Fruit fly (Drosophila melanogaster) whole organism, prepupa: ENCODE data around the gene CG17834.

Source experiments
- Blimp-1 ChIP-seq: fragments of 200-800 bp; sonication (Bioruptor generic); optimal IDR thresholded peaks from 3 replicates; lab custom pipeline; 2017; ENCODE audit warnings: missing biosample characterization, missing genetic modification characterization, mild to moderate bottlenecking, moderate library complexity, missing genetic modification reagents
- CG34406 ChIP-seq: fragments of 200-800 bp; sonication (Bioruptor generic); optimal IDR thresholded peaks from 3 replicates; lab custom pipeline; 2016; ENCODE audit warnings: missing biosample characterization, missing genetic modification characterization
- CG6276 ChIP-seq: fragments of 200-800 bp; sonication (Bioruptor generic); optimal IDR thresholded peaks from 2 replicates; lab custom pipeline; 2017; ENCODE audit warnings: missing biosample characterization, mild to moderate bottlenecking, missing genetic modification characterization
- CG6792 ChIP-seq: fragments of 200-800 bp; sonication (Bioruptor generic); optimal IDR thresholded peaks from 3 replicates; lab custom pipeline; 2016; ENCODE audit warnings: missing biosample characterization, missing genetic modification characterization
- CG6854 ChIP-seq: fragments of 200-800 bp; sonication (Bioruptor generic); optimal IDR thresholded peaks from 2 replicates; lab custom pipeline; 2017; ENCODE audit warnings: missing biosample characterization, mild to moderate bottlenecking, missing genetic modification characterization
- OdsH ChIP-seq: fragments of 200-800 bp; sonication (Bioruptor generic); optimal IDR thresholded peaks from 3 replicates; lab custom pipeline; 2016; ENCODE audit warnings: missing biosample characterization, missing genetic modification characterization
- Sox14 ChIP-seq: fragments of 200-800 bp; sonication (Bioruptor generic); optimal IDR thresholded peaks from 3 replicates; lab custom pipeline; 2016; ENCODE audit warnings: missing biosample characterization, missing genetic modification characterization
- dsx ChIP-seq: fragments of 200-800 bp; optimal IDR thresholded peaks from 3 replicates; lab custom pipeline; 2019; ENCODE audit warnings: missing biosample characterization, mild to moderate bottlenecking, missing genetic modification characterization, moderate library complexity; ENCODE audit not compliant: poor library complexity, severe bottlenecking
- fd59A ChIP-seq: fragments of 200-800 bp; sonication (Bioruptor generic); optimal IDR thresholded peaks from 2 replicates; lab custom pipeline; 2017; ENCODE audit warnings: missing biosample characterization, mild to moderate bottlenecking, missing genetic modification characterization, missing genetic modification reagents
- net ChIP-seq: fragments of 200-800 bp; sonication (Bioruptor generic); optimal IDR thresholded peaks from 3 replicates; lab custom pipeline; 2016; ENCODE audit warnings: missing biosample characterization, missing genetic modification characterization
- ss ChIP-seq, 2 experiments: fragments of 200-800 bp; sonication (Bioruptor generic); optimal IDR thresholded peaks; 2 replicates in 1 of 2; 3 replicates in 1 of 2; lab custom pipeline; 2017 to 2018; ENCODE audit warnings: mild to moderate bottlenecking in 2 of 2, missing biosample characterization in 2 of 2, missing genetic modification characterization in 2 of 2, moderate library complexity in 1 of 2
- vri ChIP-seq: fragments of 200-800 bp; sonication (Bioruptor generic); optimal IDR thresholded peaks from 3 replicates; lab custom pipeline; 2016; ENCODE audit warnings: missing biosample characterization, mild to moderate bottlenecking, missing genetic modification characterization

DNA sequence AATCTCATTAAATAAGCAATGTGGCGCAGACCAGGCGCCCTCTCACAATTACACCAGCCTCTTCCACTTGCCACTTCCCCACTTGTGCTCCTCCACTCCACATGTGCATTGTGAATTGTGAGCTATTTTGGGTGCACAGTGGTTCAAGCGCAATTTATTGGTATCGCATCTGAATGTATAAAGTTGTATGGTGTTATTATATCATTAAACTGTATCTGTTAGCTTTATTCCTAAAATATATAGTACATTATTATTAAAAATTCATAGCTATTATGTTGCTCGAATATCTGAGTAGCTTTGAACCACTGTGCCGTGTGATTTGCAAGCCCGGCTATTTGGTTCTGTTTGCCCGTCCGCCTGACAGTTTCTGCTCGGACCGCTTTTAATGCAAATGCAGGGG, 46.0 kb downstream of the CG17834 start:
- TF ChIP-seq OdsH (peak; percentile 95), net (GFP tag; lab: Kevin White, UChicago) (peak; percentile 94), CG6276 (peak; percentile 90), fd59A (peak; percentile 92), CG6854 (peak; percentile 62), vri (GFP tag; lab: Kevin White, UChicago) (peak; percentile 77), Sox14 (peak; percentile 90), CG34406 (GFP tag; lab: Kevin White, UChicago) (peak; percentile 90), dsx (GFP tag; lab: Kevin White, UChicago) (peak; percentile 91), CG6792 (GFP tag; lab: Kevin White, UChicago) (peak; percentile 90), ss (GFP tag; optimal IDR thresholded peaks at IDR 0.05; lab: Kevin White, UChicago) (peak; percentile 91 to 93), Blimp-1 (GFP tag; lab: Kevin White, UChicago) (peak; percentile 48)
